Fruit fly (Drosophila melanogaster): ENCODE measurements around the gene CG43335.
A peak's percentile ranks its signal among the peaks of the same experiment; 100 is the strongest.

CG43335 gene

DNA sequence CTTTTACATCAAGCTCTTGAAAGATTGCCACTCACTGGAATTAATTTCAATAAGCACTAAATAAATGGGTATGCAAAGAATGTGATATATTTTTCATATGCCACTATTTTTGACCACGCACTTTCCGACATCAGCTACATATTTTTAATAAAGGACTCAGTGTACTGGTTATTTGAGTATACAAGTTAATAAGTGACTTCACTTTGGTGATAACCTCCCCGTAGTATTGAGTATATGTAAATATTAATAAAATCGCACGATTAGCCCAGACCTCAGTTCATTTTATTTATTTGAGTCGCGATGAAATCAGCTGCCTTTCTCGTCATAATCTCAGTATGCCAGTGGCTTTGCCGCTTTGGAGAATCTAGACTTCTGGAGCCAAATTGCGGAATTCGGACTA is at the start of gene CG43335:
TSS of gene CG43335 (plus strand) at position 301 of the 400 bp plus-strand sequence.
- TF ChIP-seq CTCF (optimal IDR thresholded peaks at IDR 0.05) (no peak), CG8478 (optimal IDR thresholded peaks at IDR 0.05) (no peak)

DNA sequence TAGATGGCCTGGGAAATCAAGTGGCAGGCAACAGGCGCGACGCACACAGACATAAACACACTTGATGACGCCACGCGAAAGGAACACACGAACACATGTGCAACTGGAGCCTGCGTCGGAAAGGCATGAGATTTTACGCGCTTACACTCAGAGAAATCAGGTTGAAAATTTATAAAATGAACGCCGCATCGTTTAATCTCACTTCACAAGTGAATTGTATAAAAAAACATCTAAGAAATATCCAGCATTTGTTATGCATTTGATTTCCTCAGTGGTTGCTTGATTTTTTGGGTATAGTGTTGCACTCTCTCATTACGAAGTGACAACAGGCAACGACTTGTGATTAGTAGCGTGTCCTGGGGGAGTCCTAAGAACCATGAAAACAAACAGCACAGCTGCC is 47.8 kb upstream of the CG43335 start:
- TF ChIP-seq CG8478 (optimal IDR thresholded peaks at IDR 0.05), result no peak
- no peak for TF ChIP-seq CTCF (optimal IDR thresholded peaks at IDR 0.05)

DNA sequence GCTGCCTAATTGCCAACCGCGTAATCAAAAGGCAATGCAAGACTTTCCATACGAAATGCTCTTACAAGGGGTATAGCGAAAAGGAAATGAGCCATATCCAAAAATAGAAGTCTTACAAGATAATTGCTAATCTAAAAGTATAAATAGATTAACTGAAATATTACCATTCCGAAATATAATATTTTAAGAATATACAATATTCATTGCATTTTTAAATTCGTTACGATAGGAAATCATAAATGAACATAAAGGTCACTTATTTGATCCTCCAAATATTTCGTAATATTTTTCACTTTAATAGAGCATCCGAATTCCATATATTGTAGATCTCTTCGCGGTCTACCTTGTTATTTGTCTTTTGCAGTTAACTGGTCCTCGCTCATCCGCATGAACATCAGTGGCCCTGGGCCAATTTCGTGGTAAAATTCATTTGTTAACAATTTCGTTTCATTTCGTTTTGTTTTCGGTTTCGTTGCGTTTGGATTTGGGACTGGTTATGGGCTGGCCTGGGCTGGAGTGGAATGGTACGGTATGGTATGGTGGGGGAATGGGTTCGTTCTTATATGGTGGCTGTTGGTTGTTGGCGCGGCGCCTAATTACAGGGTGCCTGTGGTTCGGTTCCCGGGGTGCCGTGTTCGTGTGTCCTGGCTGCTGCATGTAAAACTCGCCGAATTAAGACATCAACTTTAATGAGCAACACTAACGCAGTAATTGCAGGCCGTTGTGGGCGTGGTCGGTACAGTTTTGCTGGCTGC is 46.5 kb upstream of the CG43335 start:
- TF ChIP-seq CTCF (optimal IDR thresholded peaks at IDR 0.05) (no peak), CG8478 (optimal IDR thresholded peaks at IDR 0.05) (no peak)

DNA sequence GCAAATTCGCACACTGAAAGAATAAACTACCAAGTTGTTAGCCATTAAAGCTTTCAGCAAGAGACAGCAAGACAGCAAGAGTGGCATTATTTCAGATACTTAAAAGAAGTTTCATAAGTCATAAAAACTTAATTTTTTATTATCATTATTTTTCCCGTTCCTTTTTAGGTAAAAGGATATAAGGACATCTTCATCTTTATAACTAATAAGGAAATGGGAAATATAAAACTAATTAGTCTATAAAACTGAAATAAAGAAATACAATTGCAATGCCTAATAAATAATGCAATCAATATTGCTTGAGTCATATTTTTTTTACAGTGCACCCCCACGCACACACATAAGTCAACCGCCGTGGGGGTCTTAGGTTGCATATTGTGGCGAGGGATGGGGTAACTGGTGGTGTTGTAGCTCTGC is 39.2 kb upstream of the CG43335 start:
- no peak for TF ChIP-seq CG8478 (optimal IDR thresholded peaks at IDR 0.05)
- TF ChIP-seq CTCF (optimal IDR thresholded peaks at IDR 0.05), result no peak

DNA sequence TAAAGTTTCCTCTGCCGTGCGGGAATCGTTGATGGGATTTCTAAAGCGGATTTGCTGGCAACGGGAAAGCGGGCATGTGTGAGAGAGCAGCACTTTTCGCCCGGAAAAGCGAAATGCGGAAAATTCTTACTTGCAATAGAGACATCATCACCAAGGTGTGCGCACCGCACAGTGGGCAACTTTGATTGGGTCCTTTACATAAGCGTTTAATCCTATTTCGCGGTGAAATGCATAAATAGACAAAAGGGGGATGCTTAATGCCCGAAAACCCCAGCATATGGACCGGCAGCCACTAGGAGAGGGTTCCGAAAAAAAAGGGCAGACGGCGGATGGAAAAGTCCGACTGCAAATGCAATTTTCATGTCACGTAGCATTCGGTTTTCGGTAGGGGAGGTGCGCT is 35.1 kb upstream of the CG43335 start:
- no peak for TF ChIP-seq CTCF (optimal IDR thresholded peaks at IDR 0.05)
- TF ChIP-seq CG8478 (optimal IDR thresholded peaks at IDR 0.05), result no peak

DNA sequence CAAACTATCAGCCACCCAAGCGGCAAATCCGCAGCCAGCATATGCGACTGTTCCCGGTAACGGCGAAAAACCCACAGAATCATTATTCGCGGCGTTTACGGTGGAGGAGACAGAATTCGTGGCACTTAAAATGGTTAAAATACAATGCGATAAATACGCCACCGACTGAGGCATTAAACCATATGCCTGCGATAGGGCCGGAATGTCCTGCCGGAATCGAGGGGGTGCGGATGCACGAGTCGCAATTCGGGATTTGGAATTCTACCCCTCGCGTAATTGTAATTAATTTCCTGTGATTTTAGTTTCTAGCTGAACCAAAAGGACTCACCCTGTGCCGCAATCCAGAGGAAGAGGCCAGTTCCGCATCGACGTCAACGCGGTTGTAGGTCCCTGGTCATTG is 26.0 kb upstream of the CG43335 start:
- TF ChIP-seq CG8478 (optimal IDR thresholded peaks at IDR 0.05) (no peak), CTCF (optimal IDR thresholded peaks at IDR 0.05) (no peak)

DNA sequence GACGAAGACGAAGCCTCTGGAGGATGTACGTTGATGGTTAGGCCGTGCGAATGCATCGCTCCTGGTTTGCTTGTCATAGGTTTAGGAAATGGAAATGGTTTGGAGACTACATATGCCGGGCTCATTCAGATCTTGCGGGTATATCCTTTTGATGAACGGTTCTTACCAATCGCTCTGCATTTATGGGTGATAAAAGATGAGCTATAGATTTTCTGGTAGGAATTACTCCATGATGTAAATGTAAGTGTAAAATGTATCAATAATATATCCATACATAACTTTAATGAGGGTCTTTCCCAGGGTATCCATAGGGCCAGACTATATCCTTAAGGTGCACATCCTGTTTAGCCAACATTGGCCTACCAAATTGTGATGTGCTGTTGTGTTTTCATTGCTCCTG is 23.6 kb upstream of the CG43335 start:
- TF ChIP-seq CG8478 (optimal IDR thresholded peaks at IDR 0.05) (no peak), CTCF (optimal IDR thresholded peaks at IDR 0.05) (no peak)

DNA sequence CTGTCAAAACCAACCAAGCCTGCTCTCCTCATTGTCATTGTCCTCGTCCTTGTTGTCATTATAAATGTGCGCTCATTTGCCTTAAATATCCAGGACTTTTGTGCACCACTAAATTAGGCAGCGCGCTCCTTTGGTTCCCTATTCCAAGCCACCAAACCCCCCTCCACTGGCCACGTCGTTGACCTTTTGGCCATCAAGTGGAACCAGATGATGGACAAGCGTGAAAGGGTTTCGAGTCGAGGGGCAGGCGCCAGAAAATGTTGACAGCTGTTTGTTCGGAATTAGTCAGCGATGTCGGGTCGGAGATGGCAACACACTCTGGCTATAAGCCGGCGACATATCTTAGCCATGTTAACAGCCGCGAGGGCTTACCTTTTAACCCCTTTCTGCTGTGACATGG is 21.4 kb upstream of the CG43335 start:
- no peak for TF ChIP-seq CG8478 (optimal IDR thresholded peaks at IDR 0.05)
- TF ChIP-seq CTCF (optimal IDR thresholded peaks at IDR 0.05), result no peak

DNA sequence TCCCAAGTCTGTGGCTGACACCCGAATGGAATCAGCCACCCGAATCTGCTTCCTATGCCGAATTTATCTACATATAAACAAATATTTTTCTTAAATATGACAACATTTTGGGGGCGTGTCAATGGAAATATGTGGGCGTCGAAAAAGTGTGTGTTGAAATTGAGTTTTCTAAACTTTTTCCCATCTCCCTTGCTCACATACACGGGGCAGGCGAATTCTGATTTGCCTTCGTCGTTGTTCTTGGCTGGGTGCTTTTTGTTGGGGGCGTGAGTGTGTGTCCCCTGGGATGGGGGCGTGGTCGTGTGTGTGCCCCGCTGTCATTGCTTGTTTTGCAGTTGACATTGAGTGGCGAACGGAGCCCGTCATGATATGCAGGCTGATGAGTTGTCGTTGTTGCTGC is 17.6 kb upstream of the CG43335 start:
- TF ChIP-seq CG8478 (optimal IDR thresholded peaks at IDR 0.05) (no peak), CTCF (optimal IDR thresholded peaks at IDR 0.05) (no peak)

DNA sequence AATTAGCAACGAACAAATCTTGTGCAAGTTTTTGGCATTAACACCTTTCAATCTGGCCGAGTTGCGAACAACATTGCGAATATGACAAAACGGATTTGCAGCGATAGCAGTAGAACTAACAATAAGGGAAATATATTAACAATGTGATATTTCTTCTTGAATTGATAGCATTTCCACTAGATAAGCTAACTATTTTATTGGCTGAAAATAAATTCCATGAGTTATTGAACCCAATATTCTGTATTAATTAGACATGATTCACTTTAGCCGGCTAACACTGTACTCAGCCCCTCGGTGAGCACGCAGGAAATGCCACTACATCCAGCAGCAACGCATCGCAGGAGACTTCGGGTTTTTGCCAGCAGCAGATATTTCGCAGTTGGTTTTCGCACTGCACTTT is 8.4 kb upstream of the CG43335 start:
- TF ChIP-seq CTCF (optimal IDR thresholded peaks at IDR 0.05), result no peak
- TF ChIP-seq CG8478 (optimal IDR thresholded peaks at IDR 0.05), result no peak

DNA sequence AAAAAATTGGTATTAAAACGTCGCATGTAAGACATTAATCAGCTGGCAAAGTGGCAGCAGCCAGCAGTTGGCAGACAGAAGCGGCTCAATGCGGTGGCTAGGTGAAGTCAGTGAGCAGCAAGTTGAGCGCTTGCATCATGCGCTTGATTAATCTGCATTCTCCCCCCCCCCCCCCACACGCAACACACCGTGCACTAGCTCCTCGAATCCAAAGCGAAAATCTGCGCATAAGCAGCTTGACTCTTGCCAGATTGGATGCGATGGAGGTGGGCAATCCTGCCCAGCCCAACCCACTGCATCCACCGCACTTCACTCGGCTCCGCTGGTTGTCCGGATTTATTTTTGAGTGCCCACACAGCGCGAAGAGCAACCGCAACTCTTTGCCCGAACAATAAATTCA is 8.0 kb upstream of the CG43335 start:
- TF ChIP-seq CG8478 (optimal IDR thresholded peaks at IDR 0.05) (no peak), CTCF (optimal IDR thresholded peaks at IDR 0.05) (no peak)

DNA sequence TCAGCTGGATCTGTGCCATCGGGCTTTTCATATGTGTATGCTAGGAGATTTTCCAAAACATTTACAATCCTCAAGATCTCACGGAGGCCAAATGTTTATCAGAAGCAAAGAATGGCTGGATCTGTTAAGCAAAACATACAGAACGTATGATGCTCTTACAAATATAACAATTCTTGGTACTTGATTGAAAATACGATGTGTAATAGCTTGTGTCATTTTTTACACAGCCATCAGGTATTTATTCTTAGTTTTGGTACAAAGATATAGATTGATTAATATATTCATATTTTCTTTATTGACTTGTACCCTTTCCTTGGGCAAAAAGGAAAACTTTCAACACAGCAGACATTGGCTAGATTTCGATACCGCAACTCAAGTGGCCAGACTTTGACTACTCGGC is 7.3 kb upstream of the CG43335 start:
- TF ChIP-seq CTCF (optimal IDR thresholded peaks at IDR 0.05) (no peak), CG8478 (optimal IDR thresholded peaks at IDR 0.05) (no peak)

DNA sequence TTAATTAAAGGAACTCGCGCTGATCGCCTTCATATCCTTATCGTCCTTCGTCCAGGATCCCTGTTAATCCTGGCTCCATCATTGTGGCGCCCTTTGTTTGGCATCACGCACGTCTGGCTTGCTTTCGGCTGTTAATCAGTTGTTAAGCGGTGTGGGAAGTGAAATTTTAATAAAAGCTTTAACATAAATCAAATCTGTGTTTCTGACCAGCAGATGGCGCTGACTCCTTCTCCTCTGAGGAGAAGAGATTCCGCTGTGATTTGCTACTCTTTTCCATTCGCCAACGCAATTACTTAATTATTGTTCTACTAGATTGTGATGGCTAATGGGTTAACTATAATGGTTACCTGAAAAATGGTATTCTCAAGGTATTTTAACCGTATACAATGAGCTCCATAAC is 5.2 kb upstream of the CG43335 start:
- TF ChIP-seq CTCF (optimal IDR thresholded peaks at IDR 0.05) (peak; percentile 39 to 53), CG8478 (optimal IDR thresholded peaks at IDR 0.05) (no peak)

DNA sequence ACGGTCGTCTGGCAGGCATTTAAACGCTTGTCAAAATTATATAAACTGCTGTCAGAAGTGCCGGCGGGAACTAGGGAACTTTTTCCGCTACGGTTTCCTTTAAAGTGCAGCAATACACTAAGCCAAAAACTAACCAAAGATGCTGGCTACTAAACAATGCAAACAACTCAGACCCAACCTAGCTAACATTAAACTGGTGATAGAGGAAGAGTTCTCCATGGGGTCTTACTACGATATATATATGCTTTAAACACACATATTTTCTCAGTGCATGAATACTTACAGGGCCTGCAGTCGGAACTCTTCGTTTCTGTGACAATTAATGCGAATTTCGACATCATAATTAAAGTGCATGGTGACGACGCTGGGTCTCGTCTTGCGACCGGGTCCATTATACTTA is 4.3 kb upstream of the CG43335 start:
- no peak for TF ChIP-seq CTCF (optimal IDR thresholded peaks at IDR 0.05)
- no peak for TF ChIP-seq CG8478 (optimal IDR thresholded peaks at IDR 0.05)

DNA sequence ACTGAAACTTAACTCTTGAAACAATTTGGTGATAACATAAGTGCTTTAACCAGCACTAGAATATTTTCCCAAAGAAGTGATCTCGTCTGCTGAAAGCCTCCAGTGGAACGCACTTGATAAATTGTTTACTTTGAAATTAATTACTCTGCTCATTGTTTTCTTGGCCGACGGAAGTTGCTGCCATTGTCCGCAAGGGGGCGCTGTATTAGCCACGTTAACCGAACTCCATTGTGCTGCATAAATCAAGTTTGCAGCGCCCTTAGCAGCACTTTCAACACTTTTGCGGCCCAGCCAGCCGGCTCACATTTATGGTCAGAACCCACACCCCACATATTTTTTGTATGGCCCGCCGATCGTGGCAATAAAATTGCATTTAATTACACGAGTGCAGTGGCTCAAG is 2.8 kb upstream of the CG43335 start:
- no peak for TF ChIP-seq CG8478 (optimal IDR thresholded peaks at IDR 0.05)
- peak; percentile 79 to 81 for TF ChIP-seq CTCF (optimal IDR thresholded peaks at IDR 0.05)

DNA sequence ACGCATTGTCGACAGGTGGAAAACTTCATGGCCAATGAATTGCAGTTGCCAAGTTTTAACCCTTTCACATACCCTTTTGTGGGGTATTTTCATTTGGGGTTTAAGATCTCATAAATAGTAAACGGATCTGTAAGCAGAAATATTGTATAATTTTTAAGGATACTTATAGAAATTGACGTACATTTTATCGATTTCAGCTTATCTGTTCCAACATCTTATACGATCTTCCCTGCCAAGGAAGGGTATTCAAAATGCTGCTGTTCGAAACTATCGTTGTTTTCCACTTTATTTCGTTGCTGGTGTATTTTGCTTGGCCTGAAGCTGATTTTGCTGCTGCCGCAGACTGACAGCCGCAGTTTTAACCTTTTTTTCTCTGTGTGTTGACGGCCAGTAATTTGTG is 1.1 kb upstream of the CG43335 start:
- TF ChIP-seq CTCF (optimal IDR thresholded peaks at IDR 0.05) (no peak), CG8478 (optimal IDR thresholded peaks at IDR 0.05) (no peak)

DNA sequence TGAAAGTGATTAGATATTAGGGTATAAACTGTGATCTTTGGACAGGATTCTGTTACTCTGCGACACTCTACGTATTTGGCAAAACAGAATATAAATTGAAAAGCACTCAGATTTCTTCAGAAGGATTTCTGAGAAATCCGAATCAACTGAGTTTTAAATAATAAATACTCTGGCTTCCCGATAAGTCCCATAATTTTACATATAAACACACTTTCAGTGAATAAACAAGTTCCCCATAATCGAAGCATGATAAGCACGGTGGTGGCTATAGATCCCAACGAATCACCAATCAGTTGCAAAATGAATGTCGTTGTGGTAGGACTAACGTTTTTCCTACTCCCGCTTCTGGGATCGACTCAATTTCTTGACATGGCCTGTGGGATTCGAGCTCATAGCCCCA is 1.6 kb downstream of the CG43335 start, which contains the start of gene CG43336:
TSS of gene CG43336 (plus strand) at position 301 of the 400 bp plus-strand sequence.
- TF ChIP-seq CTCF (optimal IDR thresholded peaks at IDR 0.05), result no peak
- TF ChIP-seq CG8478 (optimal IDR thresholded peaks at IDR 0.05), result no peak

Measured in S2 (cell line).